Fruit fly (Drosophila melanogaster): Measurements from ENCODE around the gene CG17375.

dm6 chr2L:6799551-6799950 lies 6.0 kb downstream of the CG17375 start:
- TF ChIP-seq kay (GFP tag; ENCODE audit: borderline replicate concordance), result no peak
- no peak for TF ChIP-seq CG7045 (GFP tag; optimal IDR thresholded peaks at IDR 0.05)
- TF ChIP-seq CG7101 (tag; optimal IDR thresholded peaks at IDR 0.05), result no peak
- TF ChIP-seq cic (GFP tag; optimal IDR thresholded peaks at IDR 0.05), result no peak
- TF ChIP-seq CG5204 (GFP tag; optimal IDR thresholded peaks at IDR 0.05), result no peak
- no peak for TF ChIP-seq pad (GFP tag; optimal IDR thresholded peaks at IDR 0.05)
- no peak for TF ChIP-seq toe (GFP tag; optimal IDR thresholded peaks at IDR 0.05)
- TF ChIP-seq tj (GFP tag; optimal IDR thresholded peaks at IDR 0.05), result no peak
- no peak for TF ChIP-seq CG14711 (tag; optimal IDR thresholded peaks at IDR 0.05)

Measured in whole organism, adult.